Worm (Caenorhabditis elegans) whole organism, L4 larva: Measurements from ENCODE around the gene pie-1.
"Not testable (repeated sequence)": the region's sequence is repeated elsewhere in the genome, so short reads cannot be mapped to it uniquely, and the experiment has no call there.

Source experiments
- D1046.2 ChIP-seq: fragments of 200-800 bp; sonication (Bioruptor generic); IDR thresholded peaks from 2 replicates; pipeline ENCODE4 v1.3.6; 2022; ENCODE audit warnings: missing genetic modification characterization, missing compliant biosample characterization
- F44E2.7 ChIP-seq: fragments of 200-800 bp; sonication (Bioruptor generic); IDR thresholded peaks from 2 replicates; pipeline ENCODE4 v2.1.2; 2022; ENCODE audit warnings: missing genetic modification characterization, missing compliant biosample characterization
- F49E8.2 ChIP-seq: sonication (generic microtip); optimal IDR thresholded peaks from 2 replicates; lab custom pipeline; 2016; ENCODE audit warnings: missing compliant biosample characterization, mild to moderate bottlenecking, missing genetic modification characterization, borderline replicate concordance
- Y48G9A.11 ChIP-seq: fragments of 200-800 bp; sonication (Bioruptor generic); IDR thresholded peaks from 2 replicates; pipeline ENCODE4 v1.3.6; 2022; ENCODE audit warnings: missing genetic modification reagents, missing genetic modification characterization, missing compliant biosample characterization
- Y5F2A.4 ChIP-seq: fragments of 200-800 bp; sonication (Bioruptor generic); optimal IDR thresholded peaks from 2 replicates; lab custom pipeline; 2018; ENCODE audit warnings: mild to moderate bottlenecking, missing genetic modification characterization, missing compliant biosample characterization
- ZK337.2 ChIP-seq: fragments of 200-800 bp; sonication (Bioruptor generic); IDR thresholded peaks from 2 replicates; pipeline ENCODE4 v1.3.6; 2022; ENCODE audit warnings: missing genetic modification reagents, missing genetic modification characterization, missing compliant biosample characterization
- aha-1 ChIP-seq: fragments of 150-350 bp; peaks from one replicate; lab custom pipeline; 2014; ENCODE audit warnings: missing biosample characterization, missing genetic modification characterization
- arid-1 ChIP-seq: fragments of 200-800 bp; sonication (Bioruptor generic); conservative IDR thresholded peaks from 2 replicates; pipeline ENCODE4 v1.3.6; 2022; ENCODE audit warnings: missing genetic modification reagents, missing genetic modification characterization, missing compliant biosample characterization
- ceh-28 ChIP-seq: fragments of 150-350 bp; optimal IDR thresholded peaks from 2 replicates; lab custom pipeline; 2014; ENCODE audit warnings: missing biosample characterization, missing genetic modification reagents, missing genetic modification characterization
- dpl-1 ChIP-seq: fragments of 150-350 bp; optimal IDR thresholded peaks from 2 replicates; lab custom pipeline; 2014; ENCODE audit warnings: missing biosample characterization, missing genetic modification reagents, missing genetic modification characterization
- dve-1 ChIP-seq: sonication (generic microtip); optimal IDR thresholded peaks from 2 replicates; lab custom pipeline; 2017; ENCODE audit warnings: antibody characterized with exemption, mild to moderate bottlenecking, missing genetic modification characterization, missing compliant biosample characterization; ENCODE audit not compliant: insufficient read depth
- hlh-30 ChIP-seq: sonication (generic microtip); optimal IDR thresholded peaks from 2 replicates; lab custom pipeline; 2017; ENCODE audit warnings: antibody characterized with exemption, mild to moderate bottlenecking, missing genetic modification characterization, missing compliant biosample characterization; ENCODE audit not compliant: insufficient read depth
- jun-1 ChIP-seq: fragments of 150-350 bp; optimal IDR thresholded peaks from 2 replicates; lab custom pipeline; 2014; ENCODE audit warnings: missing biosample characterization, missing genetic modification reagents, missing genetic modification characterization
- lin-15B ChIP-seq: fragments of 150-350 bp; sonication (generic microtip); optimal IDR thresholded peaks from 3 replicates; lab custom pipeline; 2014; ENCODE audit warnings: missing biosample characterization, missing genetic modification characterization
- lin-29 ChIP-seq: fragments of 200-800 bp; sonication (Bioruptor generic); IDR thresholded peaks from 2 replicates; pipeline ENCODE4 v1.3.6; 2022; ENCODE audit warnings: missing genetic modification reagents, missing genetic modification characterization, missing compliant biosample characterization
- lin-38 ChIP-seq: fragments of 200-800 bp; sonication (Bioruptor generic); IDR thresholded peaks from 2 replicates; pipeline ENCODE4 v1.3.6; 2022; ENCODE audit warnings: missing genetic modification reagents, missing genetic modification characterization, missing compliant biosample characterization
- madf-9 ChIP-seq: fragments of 200-800 bp; sonication (Bioruptor generic); conservative IDR thresholded peaks from 2 replicates; pipeline ENCODE4 v1.3.6; 2022; ENCODE audit warnings: missing genetic modification reagents, missing genetic modification characterization, missing compliant biosample characterization
- mdt-29 ChIP-seq: fragments of 200-800 bp; sonication (Bioruptor generic); IDR thresholded peaks from 2 replicates; pipeline ENCODE4 v1.3.6; 2022; ENCODE audit warnings: missing genetic modification reagents, missing genetic modification characterization, missing compliant biosample characterization
- nhr-10 ChIP-seq: fragments of 150-350 bp; optimal IDR thresholded peaks from 2 replicates; lab custom pipeline; 2014; ENCODE audit warnings: missing biosample characterization, missing genetic modification characterization
- nhr-111 ChIP-seq: fragments of 200-800 bp; sonication (Bioruptor generic); optimal IDR thresholded peaks from 2 replicates; lab custom pipeline; 2018; ENCODE audit warnings: mild to moderate bottlenecking, missing genetic modification characterization, missing compliant biosample characterization
- saeg-2 ChIP-seq: fragments of 200-800 bp; sonication (Bioruptor generic); IDR thresholded peaks from 2 replicates; pipeline ENCODE4 v1.3.6; 2022; ENCODE audit warnings: missing genetic modification reagents, missing genetic modification characterization, missing compliant biosample characterization
- set-16 ChIP-seq: fragments of 200-800 bp; sonication (Bioruptor generic); IDR thresholded peaks from 2 replicates; pipeline ENCODE4 v1.3.6; 2022; ENCODE audit warnings: missing genetic modification reagents, missing genetic modification characterization, missing compliant biosample characterization
- snpc-1.2 ChIP-seq: fragments of 200-800 bp; sonication (Bioruptor generic); IDR thresholded peaks from 2 replicates; pipeline ENCODE4 v1.3.6; 2022; ENCODE audit warnings: missing genetic modification reagents, missing genetic modification characterization, missing compliant biosample characterization
- unc-130 ChIP-seq: sonication (generic microtip); optimal IDR thresholded peaks from 2 replicates; lab custom pipeline; 2016; ENCODE audit warnings: missing genetic modification reagents, missing genetic modification characterization, missing compliant biosample characterization
- zfp-2 ChIP-seq: sonication (generic microtip); optimal IDR thresholded peaks from 2 replicates; lab custom pipeline; 2016; ENCODE audit warnings: mild to moderate bottlenecking, missing genetic modification characterization, missing compliant biosample characterization
- zip-2 ChIP-seq: fragments of 150-350 bp; optimal IDR thresholded peaks from 2 replicates; lab custom pipeline; 2014; ENCODE audit warnings: missing biosample characterization, missing genetic modification characterization

Gene pie-1

ce11 chrIII:12426558-12426957 lies at the start of gene pie-1:
TSS of gene pie-1 (plus strand) at chrIII:12426893.
- TF ChIP-seq lin-38 (GFP tag; lab: Robert Waterston, UW), result peak; percentile 53; the same call in 1 of the 2 replicates
- no peak for TF ChIP-seq nhr-111 (GFP tag; lab: Kevin White, UChicago)
- TF ChIP-seq lin-29 (GFP tag; lab: Robert Waterston, UW), result no peak
- TF ChIP-seq unc-130 (GFP tag; lab: Kevin White, UChicago), result peak; percentile 17
- TF ChIP-seq aha-1, result no peak
- TF ChIP-seq zip-2 (tag; lab: Kevin White, UChicago), result no peak
- TF ChIP-seq F49E8.2 (tag; lab: Kevin White, UChicago), result peak; percentile 61
- TF ChIP-seq zfp-2, result no peak
- TF ChIP-seq F44E2.7 (GFP tag; lab: Robert Waterston, UW), result no peak

ce11 chrIII:12377198-12377662 lies 49.5 kb upstream of the pie-1 start, which contains the start of gene pph-4.2:
TSS of gene pph-4.2 (minus strand) at chrIII:12377248.
- TF ChIP-seq Y48G9A.11 (GFP tag; lab: Robert Waterston, UW) (no peak), dve-1 (peak; percentile 16), hlh-30 (tag; lab: Kevin White, UChicago) (peak; percentile 54), nhr-10 (no peak), dpl-1 (peak; percentile 90), lin-38 (GFP tag; lab: Robert Waterston, UW) (peak; percentile 91)

DNA sequence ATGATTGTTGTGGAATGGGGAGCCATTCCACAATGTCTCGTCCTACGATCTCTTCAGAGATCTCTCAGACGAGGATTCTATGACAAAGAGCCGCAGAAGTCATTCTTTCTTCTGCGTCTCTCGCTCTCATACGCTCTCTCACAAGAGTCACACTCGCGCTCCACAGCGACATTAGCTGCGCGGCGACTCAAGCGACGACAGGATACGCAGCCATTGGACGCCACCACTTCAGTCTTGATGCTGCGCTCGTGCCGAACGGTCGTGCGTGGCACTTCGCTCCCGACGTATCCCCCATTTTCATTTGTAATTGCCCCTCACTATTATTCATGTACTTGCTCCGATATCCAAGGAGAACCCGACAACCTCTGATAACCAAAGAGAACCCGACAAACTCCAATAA lies 43.9 kb upstream of the pie-1 start:
- TF ChIP-seq Y48G9A.11 (GFP tag; lab: Robert Waterston, UW) (0 out of 2 replicates have a peak, but pooled peaks have one; percentile 55), snpc-1.2 (0 out of 2 replicates have a peak, but pooled peaks have one; percentile 39), D1046.2 (peak; percentile 35; the same call in 1 of the 2 replicates), lin-38 (GFP tag; lab: Robert Waterston, UW) (peak; percentile 90), set-16 (GFP tag; lab: Robert Waterston, UW) (peak; percentile 57; the same call in 1 of the 2 replicates), ZK337.2 (GFP tag; lab: Robert Waterston, UW) (0 out of 2 replicates have a peak, but pooled peaks have one; percentile 24)

DNA sequence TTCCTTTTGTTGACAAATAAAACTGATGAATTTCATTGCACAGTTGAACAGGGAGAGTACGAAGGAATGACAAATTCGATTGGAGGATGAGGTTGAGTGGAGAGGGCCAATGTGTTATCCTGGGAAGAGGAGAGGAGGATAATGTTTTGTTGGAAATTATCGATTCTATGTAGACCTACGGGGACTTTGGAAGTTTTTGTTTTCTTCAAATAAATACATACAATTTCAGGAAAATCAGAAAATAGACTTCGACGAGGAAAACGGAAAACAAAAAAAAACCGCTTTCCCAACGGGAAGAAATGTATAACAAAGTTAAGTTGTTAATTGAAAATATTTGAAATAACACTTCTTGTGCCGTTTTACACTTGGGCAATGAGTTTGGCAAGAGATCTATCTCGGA lies 43.0 kb upstream of the pie-1 start, which contains the start of gene Y49E10.4:
Gene Y49E10.4 (minus strand): TSS at position 101 of the 400 bp plus-strand sequence.
- TF ChIP-seq hlh-30 (tag; lab: Kevin White, UChicago); lin-15B; Y5F2A.4 (GFP tag; lab: Kevin White, UChicago): not testable (repeated sequence)

ce11 chrIII:12386597-12386996 lies 40.1 kb upstream of the pie-1 start, which contains the start of gene Y49E10.30:
TSS of gene Y49E10.30 (plus strand) at chrIII:12386897.
- TF ChIP-seq mdt-29 (GFP tag; lab: Robert Waterston, UW); arid-1; lin-38 (GFP tag; lab: Robert Waterston, UW): not testable (repeated sequence)

DNA sequence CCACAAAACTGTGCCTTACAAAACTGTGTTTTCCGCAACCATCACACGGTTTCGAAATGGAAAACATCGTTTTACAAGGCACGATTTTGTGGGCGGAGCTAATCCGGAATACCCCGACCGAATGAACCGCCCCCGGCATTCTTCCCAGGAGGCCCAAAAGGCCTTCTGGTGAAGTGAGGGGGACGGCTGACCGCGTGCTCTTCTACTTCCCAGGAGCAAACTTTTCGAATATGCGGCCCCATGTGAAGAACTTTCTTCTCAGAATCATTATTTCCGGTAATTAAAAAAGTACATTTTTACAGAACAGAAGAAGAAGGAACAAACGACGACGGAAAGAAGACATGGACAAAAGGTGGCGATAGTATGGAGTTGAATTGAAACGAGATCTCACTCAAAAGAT lies 39.3 kb upstream of the pie-1 start:
- TF ChIP-seq set-16 (GFP tag; lab: Robert Waterston, UW), result 0 out of 2 replicates have a peak, but pooled peaks have one; percentile 34

- TF ChIP-seq madf-9 (GFP tag; lab: Robert Waterston, UW) (no peak), saeg-2 (no peak), aha-1 (peak; percentile 92)
Observed at ce11 chrIII:12388106-12388505, 38.6 kb upstream of the pie-1 start.

DNA sequence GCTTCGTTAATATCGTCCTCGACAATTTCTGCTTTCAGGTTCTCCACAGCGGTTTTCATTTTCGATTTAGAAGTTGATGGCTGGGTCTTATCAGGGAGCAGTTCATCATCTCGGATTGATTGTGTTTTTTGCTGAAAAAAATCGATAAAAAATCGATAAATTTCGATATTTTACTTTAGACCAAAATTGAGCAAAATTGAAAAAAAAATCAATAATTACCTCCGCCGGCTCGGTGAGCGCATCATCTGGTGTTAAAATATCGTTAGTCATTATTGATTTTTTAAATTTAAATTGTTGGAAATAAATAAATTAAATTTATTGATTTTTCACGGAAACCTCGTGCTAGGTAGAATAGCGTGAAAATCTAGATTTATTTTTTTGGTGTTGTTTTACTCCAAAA lies 31.6 kb upstream of the pie-1 start, which contains the start of gene Y49E10.10:
Gene Y49E10.10 (plus strand): TSS at position 381 of the 400 bp plus-strand sequence.
- no peak for TF ChIP-seq jun-1
- peak; percentile 93 for TF ChIP-seq ceh-28 (tag; lab: Kevin White, UChicago)
